Fruit fly (Drosophila melanogaster): ENCODE results near the gene Sur-8.

Gene Sur-8

dm6 chr3R:17417167-17417566 lies 14.9 kb upstream of the Sur-8 start, which contains the start of gene CG33333:
TSS of gene CG33333 (plus strand) at chr3R:17417467.
- TF ChIP-seq CG7101 (tag; optimal IDR thresholded peaks at IDR 0.05) (no peak), ovo (GFP tag; optimal IDR thresholded peaks at IDR 0.05) (no peak), Mnt (GFP tag; optimal IDR thresholded peaks at IDR 0.05) (no peak), CG33017 (tag; optimal IDR thresholded peaks at IDR 0.05) (no peak), kay (GFP tag; ENCODE audit: borderline replicate concordance) (no peak), tj (GFP tag; optimal IDR thresholded peaks at IDR 0.05) (no peak), CG7045 (GFP tag; optimal IDR thresholded peaks at IDR 0.05) (no peak), cnc (optimal IDR thresholded peaks at IDR 0.05) (no peak), cic (GFP tag; optimal IDR thresholded peaks at IDR 0.05) (no peak), pad (GFP tag; optimal IDR thresholded peaks at IDR 0.05) (no peak), CG14711 (tag; optimal IDR thresholded peaks at IDR 0.05) (no peak), Hr96 (GFP tag; optimal IDR thresholded peaks at IDR 0.05) (no peak), CG1620 (GFP tag; optimal IDR thresholded peaks at IDR 0.05) (no peak), Crg-1 (GFP tag; optimal IDR thresholded peaks at IDR 0.05) (no peak), CG5204 (GFP tag; optimal IDR thresholded peaks at IDR 0.05) (no peak), CG12768 (GFP tag; optimal IDR thresholded peaks at IDR 0.05) (no peak), CG11617 (GFP tag; optimal IDR thresholded peaks at IDR 0.05) (no peak)

- TF ChIP-seq pad (GFP tag; optimal IDR thresholded peaks at IDR 0.05) (no peak), CG7101 (tag; optimal IDR thresholded peaks at IDR 0.05) (no peak), cnc (optimal IDR thresholded peaks at IDR 0.05) (no peak), tj (GFP tag; optimal IDR thresholded peaks at IDR 0.05) (no peak)
Measured at dm6 chr3R:17415439-17415838, 13.1 kb upstream of the Sur-8 start, which contains the start of gene CG5866. TSS of gene CG5866 (plus strand) at chr3R:17415739.

- TF ChIP-seq pad (GFP tag; optimal IDR thresholded peaks at IDR 0.05) (no peak), CG33017 (tag; optimal IDR thresholded peaks at IDR 0.05) (no peak), CG12768 (GFP tag; optimal IDR thresholded peaks at IDR 0.05) (no peak), Crg-1 (GFP tag; optimal IDR thresholded peaks at IDR 0.05) (no peak), Clk (GFP tag; optimal IDR thresholded peaks at IDR 0.05) (no peak), cic (GFP tag; optimal IDR thresholded peaks at IDR 0.05) (no peak), CG7045 (GFP tag; optimal IDR thresholded peaks at IDR 0.05) (no peak), CG5204 (GFP tag; optimal IDR thresholded peaks at IDR 0.05) (no peak), Hr96 (GFP tag; optimal IDR thresholded peaks at IDR 0.05) (no peak), kay (GFP tag; ENCODE audit: borderline replicate concordance) (no peak), ovo (GFP tag; optimal IDR thresholded peaks at IDR 0.05) (no peak), bab1 (GFP tag; optimal IDR thresholded peaks at IDR 0.05) (no peak)
Measured at dm6 chr3R:17413601-17414000, 11.3 kb upstream of the Sur-8 start, which contains the start of gene CG42822. TSS of gene CG42822 (plus strand) at chr3R:17413901.

- TF ChIP-seq toe (GFP tag; optimal IDR thresholded peaks at IDR 0.05) (no peak), bab1 (GFP tag; optimal IDR thresholded peaks at IDR 0.05) (peak; percentile 23), CG14711 (tag; optimal IDR thresholded peaks at IDR 0.05) (peak; percentile 29)
Measured at dm6 chr3R:17412458-17413127, 10.3 kb upstream of the Sur-8 start, which contains the start of gene CG42821. TSS of gene CG42821 (plus strand) at chr3R:17413077.

dm6 chr3R:17410808-17411207 lies 8.5 kb upstream of the Sur-8 start, which contains the start of gene CG5863:
TSS of gene CG5863 (plus strand) at chr3R:17411108.
- TF ChIP-seq Hr96 (GFP tag; optimal IDR thresholded peaks at IDR 0.05) = no peak
- TF ChIP-seq kay (GFP tag; ENCODE audit: borderline replicate concordance) = no peak
- TF ChIP-seq Clk (GFP tag; optimal IDR thresholded peaks at IDR 0.05) = no peak
- TF ChIP-seq CG1620 (GFP tag; optimal IDR thresholded peaks at IDR 0.05) = no peak
- TF ChIP-seq ovo (GFP tag; optimal IDR thresholded peaks at IDR 0.05) = no peak
- TF ChIP-seq bab1 (GFP tag; optimal IDR thresholded peaks at IDR 0.05) = no peak
- TF ChIP-seq toe (GFP tag; optimal IDR thresholded peaks at IDR 0.05) = no peak
- TF ChIP-seq cnc (optimal IDR thresholded peaks at IDR 0.05) = no peak
- TF ChIP-seq pad (GFP tag; optimal IDR thresholded peaks at IDR 0.05) = no peak
- TF ChIP-seq tj (GFP tag; optimal IDR thresholded peaks at IDR 0.05) = no peak
- no peak for TF ChIP-seq CG7045 (GFP tag; optimal IDR thresholded peaks at IDR 0.05)
- no peak for TF ChIP-seq CG7101 (tag; optimal IDR thresholded peaks at IDR 0.05)
- TF ChIP-seq CG33017 (tag; optimal IDR thresholded peaks at IDR 0.05) = no peak
- TF ChIP-seq CG5204 (GFP tag; optimal IDR thresholded peaks at IDR 0.05) = no peak
- TF ChIP-seq CG12768 (GFP tag; optimal IDR thresholded peaks at IDR 0.05) = no peak
- TF ChIP-seq CG14711 (tag; optimal IDR thresholded peaks at IDR 0.05) = no peak
- no peak for TF ChIP-seq cic (GFP tag; optimal IDR thresholded peaks at IDR 0.05)
- no peak for TF ChIP-seq CG11617 (GFP tag; optimal IDR thresholded peaks at IDR 0.05)
- no peak for TF ChIP-seq Crg-1 (GFP tag; optimal IDR thresholded peaks at IDR 0.05)
- TF ChIP-seq Mnt (GFP tag; optimal IDR thresholded peaks at IDR 0.05) = no peak

dm6 chr3R:17409319-17409718 lies 7.0 kb upstream of the Sur-8 start, which contains the start of gene CG5860:
TSS of gene CG5860 (plus strand) at chr3R:17409619.
- TF ChIP-seq CG33017 (tag; optimal IDR thresholded peaks at IDR 0.05) (no peak), Crg-1 (GFP tag; optimal IDR thresholded peaks at IDR 0.05) (no peak), cic (GFP tag; optimal IDR thresholded peaks at IDR 0.05) (no peak), CG11617 (GFP tag; optimal IDR thresholded peaks at IDR 0.05) (no peak), CG12768 (GFP tag; optimal IDR thresholded peaks at IDR 0.05) (no peak), CG14711 (tag; optimal IDR thresholded peaks at IDR 0.05) (no peak), CG7045 (GFP tag; optimal IDR thresholded peaks at IDR 0.05) (no peak), Mnt (GFP tag; optimal IDR thresholded peaks at IDR 0.05) (no peak), kay (GFP tag; ENCODE audit: borderline replicate concordance) (no peak), CG7101 (tag; optimal IDR thresholded peaks at IDR 0.05) (no peak), ovo (GFP tag; optimal IDR thresholded peaks at IDR 0.05) (no peak), cnc (optimal IDR thresholded peaks at IDR 0.05) (no peak), toe (GFP tag; optimal IDR thresholded peaks at IDR 0.05) (no peak)
